Worm (Caenorhabditis elegans) whole organism, late embryonic: Measurements from ENCODE around the gene F44E7.3.
"Not testable (repeated sequence)": the region's sequence is repeated elsewhere in the genome, so short reads cannot be mapped to it uniquely, and the experiment has no call there.

Experiments used
- ama-1 ChIP-seq: fragments of 150-350 bp; optimal IDR thresholded peaks from 2 replicates; lab custom pipeline; 2014
- ceh-18 ChIP-seq: sonication (generic microtip); optimal IDR thresholded peaks from 2 replicates; lab custom pipeline; 2016; ENCODE audit warnings: missing genetic modification characterization, missing compliant biosample characterization
- ceh-34 ChIP-seq: sonication (generic microtip); optimal IDR thresholded peaks from 2 replicates; lab custom pipeline; 2016; ENCODE audit warnings: mild to moderate bottlenecking, missing genetic modification characterization, missing compliant biosample characterization
- nfya-1 ChIP-seq: sonication (generic microtip); optimal IDR thresholded peaks from 2 replicates; lab custom pipeline; 2017; ENCODE audit warnings: missing genetic modification characterization, mild to moderate bottlenecking, missing compliant biosample characterization, antibody characterized with exemption, moderate library complexity
- nhr-11 ChIP-seq: fragments of 150-350 bp; optimal IDR thresholded peaks from 2 replicates; lab custom pipeline; 2014; ENCODE audit warnings: missing biosample characterization, missing genetic modification characterization
- pag-3 ChIP-seq: sonication (generic microtip); optimal IDR thresholded peaks from 2 replicates; lab custom pipeline; 2016; ENCODE audit warnings: missing compliant biosample characterization, missing genetic modification characterization, borderline replicate concordance
- pha-4 ChIP-seq: fragments of 150-350 bp; optimal IDR thresholded peaks from 2 replicates; lab custom pipeline; 2018; ENCODE audit warnings: missing biosample characterization, missing genetic modification reagents, missing genetic modification characterization
- tbx-2 ChIP-seq: sonication (generic microtip); optimal IDR thresholded peaks from 2 replicates; lab custom pipeline; 2016; ENCODE audit warnings: missing genetic modification characterization, missing compliant biosample characterization
- unc-55 ChIP-seq: sonication (generic microtip); optimal IDR thresholded peaks from 2 replicates; lab custom pipeline; 2017; ENCODE audit warnings: missing biosample characterization, missing genetic modification reagents, missing genetic modification characterization

DNA sequence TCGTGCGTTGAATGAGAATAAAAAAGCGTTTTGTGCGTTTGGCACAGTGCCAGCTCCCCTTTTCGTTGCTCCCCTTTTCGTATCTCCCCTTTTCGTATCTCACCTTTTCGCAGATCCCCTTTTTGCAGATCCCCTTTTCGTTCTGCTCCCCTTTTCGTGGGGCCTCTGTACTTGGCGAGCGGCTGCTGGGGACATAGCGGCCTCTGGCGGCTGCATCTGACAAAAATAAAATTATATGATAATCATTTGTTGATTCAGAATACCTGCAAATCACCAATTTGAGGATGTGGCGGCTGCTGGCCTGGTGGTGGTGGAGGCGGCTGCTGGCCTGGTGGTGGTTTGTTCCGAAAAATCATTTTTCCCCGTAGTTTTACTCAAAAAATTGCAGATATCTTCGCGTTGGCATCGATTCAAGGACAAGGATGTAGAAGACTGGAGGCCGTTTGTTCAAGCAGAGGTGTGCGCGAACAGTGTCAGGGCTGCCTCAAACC is 16.5 kb upstream of the F44E7.3 start, which contains the start of gene K09H11.11:
- TF ChIP-seq nfya-1 (tag; lab: Kevin White, UChicago); tbx-2 (tag; lab: Kevin White, UChicago); ceh-18 (tag; lab: Kevin White, UChicago); nhr-11; unc-55 (GFP tag; lab: Kevin White, UChicago); ceh-34 (tag; lab: Kevin White, UChicago); pha-4 (tag; lab: Kevin White, UChicago); pag-3 (tag; lab: Kevin White, UChicago); ama-1: not testable (repeated sequence)
